Worm (Caenorhabditis elegans) whole organism, L4 larva: ENCODE results near the gene fbxa-18.

Experiments
- D1046.2 ChIP-seq: fragments of 200-800 bp; sonication (Bioruptor generic); IDR thresholded peaks from 2 replicates; pipeline ENCODE4 v1.3.6; 2022; ENCODE audit warnings: missing genetic modification characterization, missing compliant biosample characterization
- ZK546.5 ChIP-seq, 2 experiments: sonication (generic microtip); optimal IDR thresholded peaks; 2 replicates each; lab custom pipeline; 2017; ENCODE audit warnings: missing biosample characterization in 2 of 2, missing genetic modification characterization in 2 of 2
- dve-1 ChIP-seq: sonication (generic microtip); optimal IDR thresholded peaks from 2 replicates; lab custom pipeline; 2017; ENCODE audit warnings: antibody characterized with exemption, mild to moderate bottlenecking, missing genetic modification characterization, missing compliant biosample characterization; ENCODE audit not compliant: insufficient read depth
- egl-27 ChIP-seq: sonication (generic microtip); optimal IDR thresholded peaks from 3 replicates; lab custom pipeline; 2017; ENCODE audit warnings: missing biosample characterization, missing genetic modification reagents, missing genetic modification characterization
- lin-13 ChIP-seq: fragments of 150-350 bp; optimal IDR thresholded peaks from 2 replicates; lab custom pipeline; 2014; ENCODE audit warnings: missing biosample characterization, missing genetic modification reagents, missing genetic modification characterization
- lin-15B ChIP-seq: fragments of 150-350 bp; sonication (generic microtip); optimal IDR thresholded peaks from 3 replicates; lab custom pipeline; 2014; ENCODE audit warnings: missing biosample characterization, missing genetic modification characterization
- lin-29 ChIP-seq: fragments of 200-800 bp; sonication (Bioruptor generic); IDR thresholded peaks from 2 replicates; pipeline ENCODE4 v1.3.6; 2022; ENCODE audit warnings: missing genetic modification reagents, missing genetic modification characterization, missing compliant biosample characterization
- lsy-2 ChIP-seq, 2 experiments: fragments of 150-350 bp in 1 of 2; sonication (generic microtip) in 1 of 2; optimal IDR thresholded peaks; 2 replicates each; lab custom pipeline; 2014 to 2017; ENCODE audit warnings: missing biosample characterization in 2 of 2, missing genetic modification characterization in 2 of 2
- mxl-2 ChIP-seq: fragments of 200-800 bp; sonication (Bioruptor generic); conservative IDR thresholded peaks from 2 replicates; pipeline ENCODE4 v1.3.6; 2022; ENCODE audit warnings: missing genetic modification reagents, missing genetic modification characterization, missing compliant biosample characterization
- pha-4 ChIP-seq, 2 experiments: fragments of 150-350 bp in 1 of 2; fragments of 200-800 bp in 1 of 2; sonication (Bioruptor generic) in 1 of 2; IDR thresholded peaks in 1 of 2; optimal IDR thresholded peaks in 1 of 2; 2 replicates each; pipeline versions ENCODE4 v1.3.6 to Lab custom; 2014 to 2022; ENCODE audit warnings: missing genetic modification characterization in 2 of 2, missing genetic modification reagents in 2 of 2, missing biosample characterization in 1 of 2, missing compliant biosample characterization in 1 of 2
- unc-130 ChIP-seq: sonication (generic microtip); optimal IDR thresholded peaks from 2 replicates; lab custom pipeline; 2016; ENCODE audit warnings: missing genetic modification reagents, missing genetic modification characterization, missing compliant biosample characterization

ce11 chrV:16174109-16174508, 31.6 kb downstream of the fbxa-18 start:
- TF ChIP-seq pha-4 (GFP tag; IDR thresholded peaks at IDR 0.05; lab: Robert Waterston, UW) (no peak), pha-4 (tag; optimal IDR thresholded peaks at IDR 0.05; lab: Kevin White, UChicago) (no peak), lin-13 (no peak), lsy-2 (tag; optimal IDR thresholded peaks at IDR 0.05; lab: Kevin White, UChicago) (no peak), egl-27 (tag; lab: Kevin White, UChicago) (no peak), dve-1 (no peak), lin-29 (GFP tag; lab: Robert Waterston, UW) (no peak), unc-130 (GFP tag; lab: Kevin White, UChicago) (no peak), mxl-2 (GFP tag; lab: Robert Waterston, UW) (no peak), ZK546.5 (tag; optimal IDR thresholded peaks at IDR 0.05; lab: Kevin White, UChicago) (no peak), D1046.2 (GFP tag; lab: Robert Waterston, UW) (no peak), lin-15B (tag; lab: Kevin White, UChicago) (no peak)
